Fruit fly (Drosophila melanogaster) whole organism, embryonic: Measurements from ENCODE around the gene Liprin-alpha.
A peak's percentile ranks its signal among the peaks of the same experiment; 100 is the strongest.

ENCODE experiments used
- Atf6 ChIP-seq: fragments of 200-800 bp; sonication (Bioruptor generic); IDR thresholded peaks from 2 replicates; pipeline ENCODE4 v1.3.6; 2022; ENCODE audit warnings: missing biosample characterization, missing genetic modification characterization
- CG11093 ChIP-seq: fragments of 200-800 bp; sonication (Bioruptor generic); IDR thresholded peaks from 3 replicates; pipeline ENCODE4 v1.3.6; 2022; ENCODE audit warnings: missing biosample characterization, missing genetic modification characterization
- CG11504 ChIP-seq: fragments of 200-800 bp; sonication (Bioruptor generic); optimal IDR thresholded peaks from 3 replicates; lab custom pipeline; 2019; ENCODE audit warnings: missing biosample characterization, mild to moderate bottlenecking, missing genetic modification characterization, moderate library complexity
- CG11723 ChIP-seq: fragments of 200-800 bp; sonication (Bioruptor generic); optimal IDR thresholded peaks from 2 replicates; lab custom pipeline; 2017; ENCODE audit warnings: missing biosample characterization, mild to moderate bottlenecking, missing genetic modification characterization
- CG12769 ChIP-seq: fragments of 200-800 bp; sonication (Bioruptor generic); optimal IDR thresholded peaks from 2 replicates; lab custom pipeline; 2019; ENCODE audit warnings: missing biosample characterization, mild to moderate bottlenecking, missing genetic modification characterization, moderate library complexity
- CG15011 ChIP-seq: fragments of 200-800 bp; sonication (Bioruptor generic); optimal IDR thresholded peaks from 3 replicates; lab custom pipeline; 2018; ENCODE audit warnings: missing biosample characterization, mild to moderate bottlenecking, missing genetic modification characterization
- CG15479 ChIP-seq: fragments of 200-800 bp; sonication (Bioruptor generic); optimal IDR thresholded peaks from 3 replicates; lab custom pipeline; 2019; ENCODE audit warnings: missing biosample characterization, mild to moderate bottlenecking, missing genetic modification characterization, moderate library complexity
- CG15601 ChIP-seq: fragments of 200-800 bp; sonication (Bioruptor generic); optimal IDR thresholded peaks from 3 replicates; lab custom pipeline; 2019; ENCODE audit warnings: missing biosample characterization, mild to moderate bottlenecking, missing genetic modification characterization, moderate library complexity
- CG15696 ChIP-seq: fragments of 200-800 bp; sonication (Bioruptor generic); optimal IDR thresholded peaks from 2 replicates; lab custom pipeline; 2019; ENCODE audit warnings: missing biosample characterization, mild to moderate bottlenecking, missing genetic modification characterization, moderate library complexity
- CG17359 ChIP-seq: fragments of 200-800 bp; sonication (Bioruptor generic); optimal IDR thresholded peaks from 3 replicates; lab custom pipeline; 2018; ENCODE audit warnings: missing biosample characterization, mild to moderate bottlenecking, missing genetic modification characterization, moderate library complexity
- CG1792 ChIP-seq: fragments of 200-800 bp; sonication (Bioruptor generic); optimal IDR thresholded peaks from 2 replicates; lab custom pipeline; 2016; ENCODE audit warnings: missing biosample characterization, missing genetic modification characterization
- CG18262 ChIP-seq: fragments of 200-800 bp; optimal IDR thresholded peaks from 3 replicates; lab custom pipeline; 2019; ENCODE audit warnings: missing biosample characterization, mild to moderate bottlenecking, missing genetic modification characterization, moderate library complexity
- CG2116 ChIP-seq: fragments of 200-800 bp; sonication (Bioruptor generic); optimal IDR thresholded peaks from 3 replicates; lab custom pipeline; 2018; ENCODE audit warnings: missing biosample characterization, mild to moderate bottlenecking, missing genetic modification characterization
- CG31441 ChIP-seq: fragments of 200-800 bp; sonication (Bioruptor generic); IDR thresholded peaks from 2 replicates; pipeline ENCODE4 v1.3.6; 2022; ENCODE audit warnings: missing biosample characterization, missing genetic modification characterization
- CG33557 ChIP-seq: fragments of 200-800 bp; sonication (Bioruptor generic); optimal IDR thresholded peaks from 2 replicates; lab custom pipeline; 2019; ENCODE audit warnings: missing biosample characterization, mild to moderate bottlenecking, missing genetic modification characterization, moderate library complexity
- CG3407 ChIP-seq: fragments of 200-800 bp; sonication (Bioruptor generic); optimal IDR thresholded peaks from 2 replicates; lab custom pipeline; 2018; ENCODE audit warnings: missing biosample characterization, mild to moderate bottlenecking, missing genetic modification characterization
- CG5180 ChIP-seq: fragments of 200-800 bp; sonication (Bioruptor generic); optimal IDR thresholded peaks from 3 replicates; lab custom pipeline; 2017; ENCODE audit warnings: missing biosample characterization, missing genetic modification characterization, mild to moderate bottlenecking, moderate library complexity, missing genetic modification reagents
- CG6791 ChIP-seq: fragments of 200-800 bp; sonication (Bioruptor generic); IDR thresholded peaks from 3 replicates; pipeline ENCODE4 v1.3.6; 2022; ENCODE audit warnings: missing biosample characterization, missing genetic modification characterization; ENCODE audit not compliant: partially characterized antibody
- CG7271 ChIP-seq: fragments of 200-800 bp; sonication (Bioruptor generic); optimal IDR thresholded peaks from 2 replicates; lab custom pipeline; 2018; ENCODE audit warnings: missing biosample characterization, mild to moderate bottlenecking, missing genetic modification characterization, moderate library complexity
- CG8281 ChIP-seq: fragments of 200-800 bp; sonication (Bioruptor generic); optimal IDR thresholded peaks from 2 replicates; lab custom pipeline; 2018; ENCODE audit warnings: missing biosample characterization, mild to moderate bottlenecking, missing genetic modification characterization, moderate library complexity
- CG8765 ChIP-seq: fragments of 200-800 bp; sonication (Bioruptor generic); IDR thresholded peaks from 2 replicates; pipeline ENCODE4 v1.3.6; 2022; ENCODE audit warnings: missing biosample characterization, missing genetic modification characterization
- CG8944 ChIP-seq: fragments of 200-800 bp; sonication (Bioruptor generic); optimal IDR thresholded peaks from 3 replicates; lab custom pipeline; 2016; ENCODE audit warnings: missing biosample characterization, missing genetic modification characterization
- CG9797 ChIP-seq: fragments of 200-800 bp; sonication (Bioruptor generic); optimal IDR thresholded peaks from 3 replicates; lab custom pipeline; 2018; ENCODE audit warnings: missing biosample characterization, mild to moderate bottlenecking, missing genetic modification characterization
- Camta ChIP-seq: fragments of 200-800 bp; sonication (Bioruptor generic); optimal IDR thresholded peaks from 2 replicates; lab custom pipeline; 2016; ENCODE audit warnings: missing biosample characterization, missing genetic modification characterization
- CkIIα-i1 ChIP-seq: fragments of 200-800 bp; sonication (Bioruptor generic); IDR thresholded peaks from 2 replicates; pipeline ENCODE4 v1.3.6; 2022; ENCODE audit warnings: missing biosample characterization, missing genetic modification characterization
- E2f2 ChIP-seq: fragments of 200-800 bp; sonication (Bioruptor generic); IDR thresholded peaks from 2 replicates; pipeline ENCODE4 v1.3.6; 2022; ENCODE audit warnings: missing biosample characterization, missing genetic modification characterization
- H15 ChIP-seq: fragments of 200-800 bp; sonication (Bioruptor generic); IDR thresholded peaks from 3 replicates; pipeline ENCODE4 v1.3.6; 2022; ENCODE audit warnings: missing biosample characterization, missing genetic modification characterization
- H2.0 ChIP-seq: fragments of 200-800 bp; sonication (Bioruptor generic); IDR thresholded peaks from 2 replicates; pipeline ENCODE4 v1.3.6; 2022; ENCODE audit warnings: missing biosample characterization, missing genetic modification characterization
- HLHmδ ChIP-seq: fragments of 200-800 bp; sonication (Bioruptor generic); optimal IDR thresholded peaks from 2 replicates; lab custom pipeline; 2018; ENCODE audit warnings: missing biosample characterization, mild to moderate bottlenecking, missing genetic modification characterization, moderate library complexity
- Mrtf ChIP-seq: fragments of 200-800 bp; sonication (Bioruptor generic); IDR thresholded peaks from 3 replicates; pipeline ENCODE4 v1.3.6; 2022; ENCODE audit warnings: missing biosample characterization, missing genetic modification characterization
- NFAT ChIP-seq: fragments of 200-800 bp; sonication (Bioruptor generic); IDR thresholded peaks from 2 replicates; pipeline ENCODE4 v1.3.6; 2022; ENCODE audit warnings: missing biosample characterization, missing genetic modification characterization
- Neu2 ChIP-seq: fragments of 200-800 bp; sonication (Bioruptor generic); optimal IDR thresholded peaks from 3 replicates; lab custom pipeline; 2016; ENCODE audit warnings: missing biosample characterization, missing genetic modification characterization, borderline replicate concordance
- Nf-YB ChIP-seq: fragments of 200-800 bp; sonication (Bioruptor generic); optimal IDR thresholded peaks from 3 replicates; lab custom pipeline; 2019; ENCODE audit warnings: missing biosample characterization, mild to moderate bottlenecking, missing genetic modification characterization, moderate library complexity
- Oaz ChIP-seq: fragments of 200-800 bp; sonication (Bioruptor generic); IDR thresholded peaks from 2 replicates; pipeline ENCODE4 v1.3.6; 2022; ENCODE audit warnings: missing biosample characterization, missing genetic modification characterization
- Rx ChIP-seq: fragments of 200-800 bp; sonication (Bioruptor generic); IDR thresholded peaks from 2 replicates; pipeline ENCODE4 v1.3.6; 2022; ENCODE audit warnings: missing biosample characterization, missing genetic modification characterization
- Sox102F ChIP-seq: fragments of 200-800 bp; sonication (Bioruptor generic); optimal IDR thresholded peaks from 2 replicates; lab custom pipeline; 2018; ENCODE audit warnings: missing biosample characterization, mild to moderate bottlenecking, missing genetic modification characterization, moderate library complexity
- Sry-δ ChIP-seq: fragments of 200-800 bp; sonication (Bioruptor generic); optimal IDR thresholded peaks from 2 replicates; lab custom pipeline; 2016; ENCODE audit warnings: missing biosample characterization, missing genetic modification characterization
- Stat92E ChIP-seq, 3 experiments: fragments of >200 bp in 2 of 3; fragments of 200-800 bp in 1 of 3; sonication (Bioruptor generic) in 1 of 3; optimal IDR thresholded peaks; 2 replicates each; lab custom pipeline; 2017 to 2019; ENCODE audit warnings: missing biosample characterization in 3 of 3, missing genetic modification characterization in 3 of 3, mild to moderate bottlenecking in 1 of 3, moderate library complexity in 1 of 3
- az2 ChIP-seq: fragments of 200-800 bp; sonication (Bioruptor generic); optimal IDR thresholded peaks from 3 replicates; lab custom pipeline; 2016; ENCODE audit warnings: missing biosample characterization, missing genetic modification characterization
- dimm ChIP-seq: fragments of 200-800 bp; sonication (Bioruptor generic); IDR thresholded peaks from 2 replicates; pipeline ENCODE4 v1.3.6; 2022; ENCODE audit warnings: missing biosample characterization, missing genetic modification characterization
- ems ChIP-seq: fragments of 200-800 bp; sonication (Bioruptor generic); optimal IDR thresholded peaks from 3 replicates; lab custom pipeline; 2016; ENCODE audit warnings: missing biosample characterization, missing genetic modification characterization
- kay ChIP-seq: fragments of 200-800 bp; sonication (Bioruptor generic); optimal IDR thresholded peaks from 2 replicates; lab custom pipeline; 2016; ENCODE audit warnings: missing biosample characterization, missing genetic modification characterization
- ken ChIP-seq: fragments of 200-800 bp; sonication (Bioruptor generic); IDR thresholded peaks from 3 replicates; pipeline ENCODE4 v1.3.6; 2022; ENCODE audit warnings: missing biosample characterization, missing genetic modification characterization
- lilli ChIP-seq: fragments of 200-800 bp; sonication (Bioruptor generic); optimal IDR thresholded peaks from 3 replicates; lab custom pipeline; 2016; ENCODE audit warnings: missing biosample characterization, missing genetic modification characterization
- mld ChIP-seq: fragments of 200-800 bp; sonication (Bioruptor generic); IDR thresholded peaks from 3 replicates; pipeline ENCODE4 v1.3.6; 2022; ENCODE audit warnings: missing biosample characterization, missing genetic modification characterization; ENCODE audit not compliant: partially characterized antibody
- nmo ChIP-seq: fragments of 200-800 bp; sonication (Bioruptor generic); optimal IDR thresholded peaks from 2 replicates; lab custom pipeline; 2018; ENCODE audit warnings: missing biosample characterization, mild to moderate bottlenecking, missing genetic modification characterization, moderate library complexity
- odd ChIP-seq: fragments of 200-800 bp; sonication (Bioruptor generic); optimal IDR thresholded peaks from 2 replicates; lab custom pipeline; 2017; ENCODE audit warnings: missing biosample characterization, mild to moderate bottlenecking, missing genetic modification characterization
- onecut ChIP-seq: fragments of 200-800 bp; sonication (Bioruptor generic); IDR thresholded peaks from 2 replicates; pipeline ENCODE4 v1.3.6; 2022; ENCODE audit warnings: missing biosample characterization, missing genetic modification characterization
- pros ChIP-seq: fragments of 200-800 bp; sonication (Bioruptor generic); optimal IDR thresholded peaks from 3 replicates; lab custom pipeline; 2019; ENCODE audit warnings: missing biosample characterization, mild to moderate bottlenecking, missing genetic modification characterization, moderate library complexity
- stc ChIP-seq: fragments of 200-800 bp; sonication (Bioruptor generic); IDR thresholded peaks from 2 replicates; pipeline ENCODE4 v1.3.6; 2022; ENCODE audit warnings: missing biosample characterization, missing genetic modification characterization
- sug ChIP-seq: fragments of 200-800 bp; optimal IDR thresholded peaks from 2 replicates; lab custom pipeline; 2019; ENCODE audit warnings: missing biosample characterization, mild to moderate bottlenecking, missing genetic modification characterization, moderate library complexity

Liprin-alpha gene

DNA sequence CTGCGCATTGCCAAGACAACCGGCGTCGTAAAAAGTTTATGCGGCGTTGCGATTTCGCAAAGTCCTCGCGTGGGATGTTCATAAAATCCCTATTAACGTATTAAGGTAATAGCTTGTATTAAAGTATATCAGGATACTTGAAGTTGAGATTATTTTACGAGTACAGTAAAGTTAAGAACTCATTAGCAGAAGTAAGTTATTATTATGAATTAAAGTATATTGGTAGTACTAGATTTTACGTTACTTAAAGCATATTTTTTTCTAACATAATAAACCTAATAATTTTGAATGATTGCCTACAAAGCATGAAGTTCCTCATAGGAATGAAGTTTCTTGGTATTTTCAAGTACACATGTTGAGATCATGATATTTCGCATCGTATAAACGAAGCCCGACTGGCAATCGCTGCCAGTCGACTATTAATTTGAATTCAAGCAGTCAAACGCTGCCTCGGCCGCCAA lies 29.9 kb upstream of the Liprin-alpha start (continued):
- TF ChIP-seq H15: no peak
- peak; percentile 70 for TF ChIP-seq CG31441 (GFP tag; lab: Robert Waterston, UW)
- TF ChIP-seq CG8281 (tag; lab: Kevin White, UChicago): no peak
- no peak for TF ChIP-seq CG5180 (GFP tag; lab: Kevin White, UChicago)
- no peak for TF ChIP-seq Oaz (GFP tag; lab: Robert Waterston, UW)
- TF ChIP-seq CG15011: peak; percentile 19
- TF ChIP-seq ems (GFP tag; lab: Kevin White, UChicago): no peak
- no peak for TF ChIP-seq CG7271 (tag; lab: Kevin White, UChicago)
- peak; percentile 48 for TF ChIP-seq CG33557 (GFP tag; lab: Kevin White, UChicago)
- peak; percentile 26 for TF ChIP-seq CG15696 (tag; lab: Kevin White, UChicago)
- TF ChIP-seq onecut (GFP tag; lab: Robert Waterston, UW): 0 out of 2 replicates have a peak, but pooled peaks have one; percentile 21
- TF ChIP-seq CG11504 (tag; lab: Kevin White, UChicago): peak; percentile 78
- peak; percentile 53 for TF ChIP-seq Sox102F (GFP tag; lab: Kevin White, UChicago)
- no peak for TF ChIP-seq pros (GFP tag; lab: Kevin White, UChicago)
- TF ChIP-seq CG11723 (GFP tag; lab: Kevin White, UChicago): peak; percentile 28
- TF ChIP-seq CG11093 (GFP tag; lab: Robert Waterston, UW): no peak
- no peak for TF ChIP-seq H2.0 (GFP tag; lab: Robert Waterston, UW)
- TF ChIP-seq CG8765: no peak
- TF ChIP-seq stc (GFP tag; lab: Robert Waterston, UW): no peak
- TF ChIP-seq CG3407: no peak
- TF ChIP-seq Neu2: no peak
- TF ChIP-seq CG17359 (tag; lab: Kevin White, UChicago): peak; percentile 48
- TF ChIP-seq CG2116 (GFP tag; lab: Kevin White, UChicago): peak; percentile 3
- TF ChIP-seq odd (GFP tag; lab: Kevin White, UChicago): peak; percentile 50
- no peak for TF ChIP-seq mld
- peak; percentile 29 for TF ChIP-seq CG15601 (tag; lab: Kevin White, UChicago)
- peak; percentile 85 for TF ChIP-seq CG18262
- TF ChIP-seq Nf-YB: peak; percentile 37
- TF ChIP-seq Camta (GFP tag; lab: Kevin White, UChicago): no peak
- no peak for TF ChIP-seq Mrtf (GFP tag; lab: Robert Waterston, UW)
- no peak for TF ChIP-seq HLHmδ (GFP tag; lab: Kevin White, UChicago)
- TF ChIP-seq Sry-δ (GFP tag; lab: Kevin White, UChicago): no peak
- no peak for TF ChIP-seq CG8944 (GFP tag; lab: Kevin White, UChicago)
- no peak for TF ChIP-seq NFAT
- TF ChIP-seq kay (GFP tag; lab: Kevin White, UChicago): no peak
- TF ChIP-seq CkIIα-i1 (GFP tag; lab: Robert Waterston, UW): no peak
- no peak for TF ChIP-seq Stat92E (GFP tag; optimal IDR thresholded peaks at IDR 0.05; lab: Kevin White, UChicago)
- TF ChIP-seq az2 (GFP tag; lab: Kevin White, UChicago): peak; percentile 37
- no peak for TF ChIP-seq CG12769
- TF ChIP-seq nmo (GFP tag; lab: Kevin White, UChicago): peak; percentile 76
- no peak for TF ChIP-seq CG9797 (GFP tag; lab: Kevin White, UChicago)
- no peak for TF ChIP-seq sug (tag; lab: Kevin White, UChicago)
- TF ChIP-seq CG6791 (GFP tag; lab: Robert Waterston, UW): no peak
- TF ChIP-seq CG15479 (GFP tag; lab: Kevin White, UChicago): no peak
- no peak; the same call in 2 of the 3 replicates for TF ChIP-seq ken (GFP tag; lab: Robert Waterston, UW)
- no peak; the same call in 1 of the 2 replicates for TF ChIP-seq E2f2 (GFP tag; lab: Robert Waterston, UW)
- TF ChIP-seq CG1792: no peak
- peak; percentile 27 for TF ChIP-seq lilli (GFP tag; lab: Kevin White, UChicago)
- TF ChIP-seq Atf6 (GFP tag; lab: Robert Waterston, UW): peak; percentile 14; the same call in 1 of the 2 replicates
- TF ChIP-seq Rx (GFP tag; lab: Robert Waterston, UW): no peak
- no peak for TF ChIP-seq dimm (GFP tag; lab: Robert Waterston, UW)
